Fruit fly (Drosophila melanogaster): Measurements from ENCODE around the gene CG14292.

Gene CG14292

DNA sequence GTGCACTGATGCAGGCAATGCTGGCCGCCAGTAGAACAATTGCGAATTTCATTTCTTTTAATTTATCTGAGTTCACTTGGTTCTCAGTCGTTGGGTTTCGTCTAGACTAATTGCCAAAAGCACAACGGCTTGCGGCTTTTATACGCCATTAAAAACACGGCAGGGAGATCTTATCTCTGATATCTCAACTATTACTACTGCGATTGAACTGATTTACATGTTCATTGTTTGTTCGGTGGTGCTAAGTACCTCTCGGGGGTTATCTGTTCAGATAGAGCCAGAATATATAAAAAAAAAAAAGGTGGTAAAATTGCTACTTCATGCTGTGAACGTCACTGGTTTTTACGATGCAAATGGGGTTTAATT lies at the start of gene CG14292:
Gene CG14292 (minus strand): TSS at position 101 of the 366 bp plus-strand sequence.
- TF ChIP-seq CG32121 (GFP tag; IDR thresholded peaks at IDR 0.05) (no peak), CG14655 (GFP tag; optimal IDR thresholded peaks at IDR 0.05) (no peak), CG10348 (GFP tag; IDR thresholded peaks at IDR 0.05) (no peak), CG13204 (GFP tag; optimal IDR thresholded peaks at IDR 0.05) (no peak), Ets98B (GFP tag; IDR thresholded peaks at IDR 0.05) (no peak), CG17806 (tag; optimal IDR thresholded peaks at IDR 0.05) (no peak), EcR (GFP tag; optimal IDR thresholded peaks at IDR 0.05) (no peak), D1 (tag; optimal IDR thresholded peaks at IDR 0.05) (no peak), CG4496 (GFP tag; IDR thresholded peaks at IDR 0.05) (no peak), CG15710 (tag; optimal IDR thresholded peaks at IDR 0.05) (no peak), rn (GFP tag; IDR thresholded peaks at IDR 0.05) (no peak), Pif1B (GFP tag; optimal IDR thresholded peaks at IDR 0.05) (no peak), Pif1A (GFP tag; optimal IDR thresholded peaks at IDR 0.05) (no peak), Snoo (tag; optimal IDR thresholded peaks at IDR 0.05) (no peak), CG34367 (tag; optimal IDR thresholded peaks at IDR 0.05) (no peak), fd96Ca (GFP tag; IDR thresholded peaks at IDR 0.05) (no peak), CG8301 (tag; optimal IDR thresholded peaks at IDR 0.05) (no peak)

DNA sequence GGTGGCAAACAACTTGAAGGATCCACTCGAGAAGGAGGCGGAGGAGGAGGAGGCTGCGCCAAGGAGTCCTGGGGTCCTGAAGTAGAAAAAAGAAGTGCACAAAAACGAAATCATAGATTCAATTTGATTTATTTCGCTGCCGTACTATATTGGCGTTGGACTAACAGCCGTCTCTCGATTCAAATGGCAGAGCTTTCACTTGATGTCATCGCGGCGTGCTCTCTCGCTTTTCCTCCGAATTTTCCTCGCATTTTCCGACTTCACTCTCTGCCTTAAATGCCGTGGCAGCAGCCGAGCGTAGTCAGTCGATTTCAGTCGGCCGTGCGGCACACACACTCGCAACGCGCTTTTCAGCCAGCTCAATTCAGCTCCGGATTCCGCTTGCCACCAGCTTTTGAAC lies 44.4 kb upstream of the CG14292 start, which contains the start of gene CG43732:
Gene CG43732 (plus strand): TSS at position 301 of the 400 bp plus-strand sequence.
- TF ChIP-seq gl (tag; optimal IDR thresholded peaks at IDR 0.05) (no peak), CG34367 (tag; optimal IDR thresholded peaks at IDR 0.05) (no peak), CG17806 (tag; optimal IDR thresholded peaks at IDR 0.05) (no peak), CG8159 (tag; optimal IDR thresholded peaks at IDR 0.05) (no peak), CG8301 (tag; optimal IDR thresholded peaks at IDR 0.05) (no peak), CG15710 (tag; optimal IDR thresholded peaks at IDR 0.05) (no peak), CG12605 (GFP tag; IDR thresholded peaks at IDR 0.05) (no peak), fd96Ca (GFP tag; IDR thresholded peaks at IDR 0.05) (no peak), Ets98B (GFP tag; IDR thresholded peaks at IDR 0.05) (no peak)

DNA sequence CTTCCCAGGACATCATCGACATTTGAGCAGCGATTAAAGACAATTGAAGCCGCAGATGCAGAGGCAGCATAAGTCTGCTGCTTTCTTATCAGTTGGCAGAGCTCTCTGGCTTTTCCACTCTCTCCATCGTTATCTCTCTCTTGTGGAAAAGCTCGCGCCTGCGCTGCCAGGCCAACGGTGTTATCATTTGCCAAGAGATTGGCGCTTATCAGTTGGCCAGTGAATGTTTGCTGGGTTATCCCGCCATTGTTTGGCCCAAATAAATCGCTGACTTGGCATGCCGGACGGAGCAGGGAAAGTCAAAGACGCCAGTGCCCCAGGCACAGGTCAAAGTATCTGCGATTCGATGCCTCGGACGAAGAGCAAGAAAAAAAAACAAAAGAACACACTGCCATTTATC lies 43.7 kb upstream of the CG14292 start:
- TF ChIP-seq CG34367 (tag; optimal IDR thresholded peaks at IDR 0.05) (no peak), CG9948 (tag; optimal IDR thresholded peaks at IDR 0.05) (no peak), rn (GFP tag; IDR thresholded peaks at IDR 0.05) (no peak), D1 (tag; optimal IDR thresholded peaks at IDR 0.05) (no peak), CG13204 (GFP tag; optimal IDR thresholded peaks at IDR 0.05) (no peak), CG8159 (tag; optimal IDR thresholded peaks at IDR 0.05) (no peak), CG4496 (GFP tag; IDR thresholded peaks at IDR 0.05) (no peak), fd96Ca (GFP tag; IDR thresholded peaks at IDR 0.05) (no peak), CG32121 (GFP tag; IDR thresholded peaks at IDR 0.05) (no peak), Pif1B (GFP tag; optimal IDR thresholded peaks at IDR 0.05) (no peak), CG8301 (tag; optimal IDR thresholded peaks at IDR 0.05) (no peak), Pif1A (GFP tag; optimal IDR thresholded peaks at IDR 0.05) (no peak), CG10348 (GFP tag; IDR thresholded peaks at IDR 0.05) (no peak), Ets98B (GFP tag; IDR thresholded peaks at IDR 0.05) (no peak), CG14655 (GFP tag; optimal IDR thresholded peaks at IDR 0.05) (no peak), EcR (GFP tag; optimal IDR thresholded peaks at IDR 0.05) (no peak), CG15710 (tag; optimal IDR thresholded peaks at IDR 0.05) (no peak), CG17806 (tag; optimal IDR thresholded peaks at IDR 0.05) (no peak), Snoo (tag; optimal IDR thresholded peaks at IDR 0.05) (no peak), gl (tag; optimal IDR thresholded peaks at IDR 0.05) (no peak)

DNA sequence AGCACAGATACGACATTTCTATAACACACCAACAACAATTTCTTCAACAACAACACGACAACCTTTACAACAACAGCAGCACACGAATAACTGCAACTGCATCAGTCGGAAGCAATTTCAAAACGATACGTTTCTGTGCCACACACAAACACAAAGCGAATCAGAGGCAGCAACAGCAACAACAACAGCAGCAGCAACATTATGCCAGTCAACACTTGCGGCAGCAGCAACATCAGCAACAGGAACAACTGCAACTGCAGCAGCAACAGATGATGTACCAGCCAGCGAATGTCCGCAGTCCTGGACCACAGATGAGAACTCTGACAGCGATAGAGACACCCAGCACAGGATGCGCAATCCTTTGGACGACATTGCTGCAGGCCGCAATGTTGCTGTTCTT lies 41.9 kb upstream of the CG14292 start:
- TF ChIP-seq fd96Ca (GFP tag; IDR thresholded peaks at IDR 0.05) (no peak), CG4496 (GFP tag; IDR thresholded peaks at IDR 0.05) (no peak), CG9948 (tag; optimal IDR thresholded peaks at IDR 0.05) (no peak), D1 (tag; optimal IDR thresholded peaks at IDR 0.05) (no peak), CG12605 (GFP tag; IDR thresholded peaks at IDR 0.05) (no peak)

DNA sequence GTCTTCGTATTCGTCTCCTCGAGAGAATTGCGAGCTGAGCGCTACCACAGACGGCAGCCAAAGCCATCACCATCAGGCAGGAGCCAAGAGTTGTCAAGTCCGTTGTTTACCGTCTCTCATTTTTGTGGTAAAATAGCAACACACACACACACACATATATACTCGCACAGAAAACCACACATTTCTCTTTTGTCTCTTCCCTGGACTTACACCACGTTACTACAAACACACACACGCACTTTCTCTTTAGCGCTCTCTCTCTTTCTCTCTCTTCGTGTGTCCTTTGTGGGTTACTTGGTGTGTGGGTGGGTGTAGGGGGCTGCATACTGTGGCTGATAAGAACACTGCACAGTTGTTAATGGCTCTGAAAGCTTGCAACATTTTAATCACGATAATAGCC lies 26.3 kb upstream of the CG14292 start:
- TF ChIP-seq gl (tag; optimal IDR thresholded peaks at IDR 0.05) (no peak), Pif1B (GFP tag; optimal IDR thresholded peaks at IDR 0.05) (no peak), CG10348 (GFP tag; IDR thresholded peaks at IDR 0.05) (no peak), CG13204 (GFP tag; optimal IDR thresholded peaks at IDR 0.05) (no peak), CG32121 (GFP tag; IDR thresholded peaks at IDR 0.05) (no peak), fd96Ca (GFP tag; IDR thresholded peaks at IDR 0.05) (no peak), Ets98B (GFP tag; IDR thresholded peaks at IDR 0.05) (no peak), CG15710 (tag; optimal IDR thresholded peaks at IDR 0.05) (no peak), CG9948 (tag; optimal IDR thresholded peaks at IDR 0.05) (no peak)

DNA sequence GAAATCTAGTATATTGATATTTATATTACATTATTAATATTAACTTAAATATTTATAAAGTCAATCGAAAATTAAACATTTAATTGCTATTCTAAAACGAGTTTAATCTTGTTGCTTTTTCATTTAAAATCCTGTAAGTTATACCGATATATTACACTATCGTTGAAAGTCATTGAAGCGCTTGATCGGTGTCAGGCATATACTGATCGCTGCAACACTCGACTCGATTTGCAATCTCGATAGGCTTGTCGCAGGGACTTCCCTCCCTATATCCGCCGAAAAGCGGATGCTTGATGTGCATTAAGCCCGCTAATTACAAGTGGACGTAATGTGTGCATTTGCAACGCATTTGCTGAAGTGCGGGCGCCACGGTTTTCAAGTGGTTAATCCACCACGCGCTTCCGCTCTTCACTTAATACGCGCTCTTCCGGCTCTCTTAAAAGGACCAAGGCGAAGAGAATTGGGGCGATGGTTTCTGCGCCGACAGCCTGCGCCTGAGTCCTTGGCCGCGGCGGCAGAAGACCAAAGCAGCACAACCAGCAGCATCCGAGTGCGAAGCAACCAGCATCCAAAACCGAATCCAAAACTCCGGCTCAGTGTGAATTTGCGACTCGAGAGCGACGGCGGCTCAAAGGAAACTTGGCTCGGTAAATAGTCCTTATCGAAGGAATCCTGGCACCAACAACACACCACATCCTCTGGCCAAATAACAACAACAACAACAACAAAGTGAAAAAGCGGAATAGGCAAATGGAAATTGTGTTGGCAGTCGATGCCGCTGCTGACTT lies 23.7 kb upstream of the CG14292 start, which contains the start of gene CG42613:
Gene CG42613 (plus strand): TSS at position 279 of the 788 bp plus-strand sequence.
- TF ChIP-seq EcR (GFP tag; optimal IDR thresholded peaks at IDR 0.05) (no peak), CG15710 (tag; optimal IDR thresholded peaks at IDR 0.05) (no peak), CG34367 (tag; optimal IDR thresholded peaks at IDR 0.05) (peak; percentile 42), CG9948 (tag; optimal IDR thresholded peaks at IDR 0.05) (no peak), CG14655 (GFP tag; optimal IDR thresholded peaks at IDR 0.05) (peak; percentile 33), Pif1A (GFP tag; optimal IDR thresholded peaks at IDR 0.05) (peak; percentile 60), fd96Ca (GFP tag; IDR thresholded peaks at IDR 0.05) (no peak), CG13204 (GFP tag; optimal IDR thresholded peaks at IDR 0.05) (no peak), rn (GFP tag; IDR thresholded peaks at IDR 0.05) (peak; percentile 28; the same call in 1 of the 2 replicates), CG8301 (tag; optimal IDR thresholded peaks at IDR 0.05) (no peak), CG10348 (GFP tag; IDR thresholded peaks at IDR 0.05) (no peak), Snoo (tag; optimal IDR thresholded peaks at IDR 0.05) (peak; percentile 46), CG17806 (tag; optimal IDR thresholded peaks at IDR 0.05) (no peak), gl (tag; optimal IDR thresholded peaks at IDR 0.05) (no peak), Ets98B (GFP tag; IDR thresholded peaks at IDR 0.05) (peak; percentile 44; the same call in 1 of the 2 replicates), CG32121 (GFP tag; IDR thresholded peaks at IDR 0.05) (no peak), CG4496 (GFP tag; IDR thresholded peaks at IDR 0.05) (peak; percentile 82), CG12605 (GFP tag; IDR thresholded peaks at IDR 0.05) (peak; percentile 16; the same call in 1 of the 2 replicates), Pif1B (GFP tag; optimal IDR thresholded peaks at IDR 0.05) (no peak), CG8159 (tag; optimal IDR thresholded peaks at IDR 0.05) (peak; percentile 2), D1 (tag; optimal IDR thresholded peaks at IDR 0.05) (no peak)
